Worm (Caenorhabditis elegans): ENCODE results near the gene T26C5.5.

ce11 chrII:9236972-9237371, 9.6 kb downstream of the T26C5.5 start:
- no peak for TF ChIP-seq lin-13 (tag; optimal IDR thresholded peaks at IDR 0.05)
- no peak for TF ChIP-seq elt-3 (tag; optimal IDR thresholded peaks at IDR 0.05)
- TF ChIP-seq unc-39 (tag; optimal IDR thresholded peaks at IDR 0.05): no peak
- no peak for TF ChIP-seq cnd-1 (tag; optimal IDR thresholded peaks at IDR 0.05)
